Fruit fly (Drosophila melanogaster) whole organism, embryonic: ENCODE data around the gene Z600.

Source experiments
- ATbp ChIP-seq: fragments of 200-800 bp; sonication (Bioruptor generic); optimal IDR thresholded peaks from 2 replicates; lab custom pipeline; 2017; ENCODE audit warnings: missing biosample characterization, mild to moderate bottlenecking, missing genetic modification characterization, missing genetic modification reagents
- Asciz ChIP-seq: fragments of 200-800 bp; sonication (Bioruptor generic); optimal IDR thresholded peaks from 2 replicates; lab custom pipeline; 2017; ENCODE audit warnings: missing biosample characterization, mild to moderate bottlenecking, missing genetic modification characterization, missing genetic modification reagents
- Awh ChIP-seq: fragments of 200-800 bp; sonication (Bioruptor generic); IDR thresholded peaks from 2 replicates; pipeline ENCODE4, ENCODE4 v1.3.6; 2022; ENCODE audit warnings: missing biosample characterization, missing genetic modification characterization
- Bdp1 ChIP-seq: fragments of 200-800 bp; sonication (Bioruptor generic); optimal IDR thresholded peaks from 3 replicates; lab custom pipeline; 2016; ENCODE audit warnings: missing biosample characterization, missing genetic modification characterization
- Bteb2 ChIP-seq: fragments of 200-800 bp; sonication (Bioruptor generic); optimal IDR thresholded peaks from 2 replicates; lab custom pipeline; 2016; ENCODE audit warnings: missing biosample characterization, missing genetic modification characterization
- CG10321 ChIP-seq: fragments of 200-800 bp; sonication (Bioruptor generic); IDR thresholded peaks from 2 replicates; pipeline ENCODE4 v1.3.6; 2022; ENCODE audit warnings: missing biosample characterization, missing genetic modification characterization
- CG10565 ChIP-seq: fragments of 200-800 bp; sonication (Bioruptor generic); optimal IDR thresholded peaks from 3 replicates; lab custom pipeline; 2016; ENCODE audit warnings: missing biosample characterization, mild to moderate bottlenecking, missing genetic modification characterization
- CG14710 ChIP-seq: fragments of 200-800 bp; sonication (Bioruptor generic); optimal IDR thresholded peaks from 3 replicates; lab custom pipeline; 2019; ENCODE audit warnings: missing biosample characterization, mild to moderate bottlenecking, missing genetic modification characterization, moderate library complexity
- CG15479 ChIP-seq: fragments of 200-800 bp; sonication (Bioruptor generic); optimal IDR thresholded peaks from 3 replicates; lab custom pipeline; 2019; ENCODE audit warnings: missing biosample characterization, mild to moderate bottlenecking, missing genetic modification characterization, moderate library complexity
- CG15601 ChIP-seq: fragments of 200-800 bp; sonication (Bioruptor generic); optimal IDR thresholded peaks from 3 replicates; lab custom pipeline; 2019; ENCODE audit warnings: missing biosample characterization, mild to moderate bottlenecking, missing genetic modification characterization, moderate library complexity
- CG16863 ChIP-seq: fragments of 200-800 bp; sonication (Bioruptor generic); optimal IDR thresholded peaks from 3 replicates; lab custom pipeline; 2016; ENCODE audit warnings: missing biosample characterization, missing genetic modification characterization
- CG17361 ChIP-seq: fragments of 200-800 bp; sonication (Bioruptor generic); IDR thresholded peaks from 3 replicates; pipeline ENCODE4 v1.3.6; 2022; ENCODE audit warnings: missing biosample characterization, missing genetic modification characterization
- CG1832 ChIP-seq: fragments of 200-800 bp; sonication (Bioruptor generic); optimal IDR thresholded peaks from 2 replicates; lab custom pipeline; 2017; ENCODE audit warnings: missing biosample characterization, mild to moderate bottlenecking, missing genetic modification characterization, inconsistent platforms
- CG2116 ChIP-seq: fragments of 200-800 bp; sonication (Bioruptor generic); optimal IDR thresholded peaks from 3 replicates; lab custom pipeline; 2018; ENCODE audit warnings: missing biosample characterization, mild to moderate bottlenecking, missing genetic modification characterization
- CG31224 ChIP-seq: fragments of 200-800 bp; sonication (Bioruptor generic); IDR thresholded peaks from 2 replicates; pipeline ENCODE4 v1.3.6; 2022; ENCODE audit warnings: missing biosample characterization, missing genetic modification characterization
- CG32767 ChIP-seq: fragments of 200-800 bp; sonication (Bioruptor generic); IDR thresholded peaks from 2 replicates; pipeline ENCODE4 v1.3.6; 2022; ENCODE audit warnings: missing biosample characterization, missing genetic modification characterization
- CG33557 ChIP-seq: fragments of 200-800 bp; sonication (Bioruptor generic); optimal IDR thresholded peaks from 2 replicates; lab custom pipeline; 2019; ENCODE audit warnings: missing biosample characterization, mild to moderate bottlenecking, missing genetic modification characterization, moderate library complexity
- CG43689 ChIP-seq: fragments of 200-800 bp; sonication (Bioruptor generic); IDR thresholded peaks from 2 replicates; pipeline ENCODE4 v1.3.6; 2022; ENCODE audit warnings: missing biosample characterization, missing genetic modification characterization
- CG7786 ChIP-seq: fragments of 200-800 bp; sonication (Bioruptor generic); optimal IDR thresholded peaks from 2 replicates; lab custom pipeline; 2016; ENCODE audit warnings: missing biosample characterization, missing genetic modification characterization
- CG9797 ChIP-seq: fragments of 200-800 bp; sonication (Bioruptor generic); optimal IDR thresholded peaks from 3 replicates; lab custom pipeline; 2018; ENCODE audit warnings: missing biosample characterization, mild to moderate bottlenecking, missing genetic modification characterization
- D19B ChIP-seq: fragments of 200-800 bp; sonication (Bioruptor generic); optimal IDR thresholded peaks from 2 replicates; lab custom pipeline; 2017; ENCODE audit warnings: missing biosample characterization, mild to moderate bottlenecking, missing genetic modification characterization
- Eip74EF ChIP-seq, 2 experiments: fragments of 200-800 bp in 1 of 2; fragments of >200 bp in 1 of 2; sonication (Bioruptor generic) in 1 of 2; optimal IDR thresholded peaks; 2 replicates each; lab custom pipeline; 2017 to 2019; ENCODE audit warnings: missing biosample characterization in 2 of 2, missing genetic modification characterization in 2 of 2, mild to moderate bottlenecking in 1 of 2, moderate library complexity in 1 of 2
- Ets97D ChIP-seq: fragments of 200-800 bp; sonication (Bioruptor generic); optimal IDR thresholded peaks from 3 replicates; lab custom pipeline; 2016; ENCODE audit warnings: missing biosample characterization, missing genetic modification characterization
- HHEX ChIP-seq: fragments of 200-800 bp; sonication (Bioruptor generic); optimal IDR thresholded peaks from 3 replicates; lab custom pipeline; 2017; ENCODE audit warnings: missing biosample characterization, mild to moderate bottlenecking, missing genetic modification characterization, missing genetic modification reagents
- Hr39 ChIP-seq: fragments of >200 bp; optimal IDR thresholded peaks from 2 replicates; lab custom pipeline; 2017
- Jarid2 ChIP-seq: fragments of 200-800 bp; sonication (Bioruptor generic); optimal IDR thresholded peaks from 3 replicates; lab custom pipeline; 2017; ENCODE audit warnings: mild to moderate bottlenecking, missing biosample characterization, missing genetic modification reagents, missing genetic modification characterization
- Meics ChIP-seq: fragments of 200-800 bp; sonication (Bioruptor generic); optimal IDR thresholded peaks from 2 replicates; lab custom pipeline; 2017; ENCODE audit warnings: missing biosample characterization, mild to moderate bottlenecking, missing genetic modification characterization
- NC2β ChIP-seq: fragments of 200-800 bp; sonication (Bioruptor generic); optimal IDR thresholded peaks from 2 replicates; lab custom pipeline; 2016; ENCODE audit warnings: missing biosample characterization, missing genetic modification characterization
- Opbp ChIP-seq: fragments of 200-800 bp; sonication (Bioruptor generic); IDR thresholded peaks from 3 replicates; pipeline ENCODE4 v1.3.6; 2022; ENCODE audit warnings: missing biosample characterization, missing genetic modification characterization; ENCODE audit not compliant: partially characterized antibody
- Poxn ChIP-seq: fragments of 200-800 bp; sonication (Bioruptor generic); IDR thresholded peaks from 2 replicates; pipeline ENCODE4 v1.3.6; 2022; ENCODE audit warnings: missing biosample characterization, missing genetic modification characterization
- Stat92E ChIP-seq, 3 experiments: fragments of >200 bp in 2 of 3; fragments of 200-800 bp in 1 of 3; sonication (Bioruptor generic) in 1 of 3; optimal IDR thresholded peaks; 2 replicates each; lab custom pipeline; 2017 to 2019; ENCODE audit warnings: missing biosample characterization in 3 of 3, missing genetic modification characterization in 3 of 3, mild to moderate bottlenecking in 1 of 3, moderate library complexity in 1 of 3
- Xrp1 ChIP-seq: fragments of 200-800 bp; sonication (Bioruptor generic); IDR thresholded peaks from 2 replicates; pipeline ENCODE4 v1.3.6; 2022; ENCODE audit warnings: missing biosample characterization, missing genetic modification characterization
- YL-1 ChIP-seq: fragments of 200-800 bp; sonication (Bioruptor generic); optimal IDR thresholded peaks from 3 replicates; lab custom pipeline; 2017; ENCODE audit warnings: missing biosample characterization, mild to moderate bottlenecking, missing genetic modification characterization
- bowl ChIP-seq: fragments of 200-800 bp; sonication (Bioruptor generic); IDR thresholded peaks from 2 replicates; pipeline ENCODE4 v1.3.6; 2022; ENCODE audit warnings: missing biosample characterization, missing genetic modification characterization
- cato ChIP-seq: fragments of 200-800 bp; sonication (Bioruptor generic); optimal IDR thresholded peaks from 2 replicates; lab custom pipeline; 2016; ENCODE audit warnings: missing biosample characterization, missing genetic modification characterization, borderline replicate concordance
- da ChIP-seq: fragments of 200-800 bp; sonication (Bioruptor generic); optimal IDR thresholded peaks from 2 replicates; lab custom pipeline; 2016; ENCODE audit warnings: missing biosample characterization, missing genetic modification characterization
- disco-r ChIP-seq: fragments of 200-800 bp; sonication (Bioruptor generic); optimal IDR thresholded peaks from 2 replicates; lab custom pipeline; 2016; ENCODE audit warnings: missing biosample characterization, missing genetic modification characterization
- h ChIP-seq: fragments of >200 bp; optimal IDR thresholded peaks from 2 replicates; lab custom pipeline; 2017
- ham ChIP-seq: fragments of 200-800 bp; sonication (Bioruptor generic); IDR thresholded peaks from 2 replicates; pipeline ENCODE4 v1.3.6; 2022; ENCODE audit warnings: missing biosample characterization, missing genetic modification characterization
- lmd ChIP-seq: fragments of 200-800 bp; sonication (Bioruptor generic); IDR thresholded peaks from 2 replicates; pipeline ENCODE4 v1.3.6; 2022; ENCODE audit warnings: missing biosample characterization, missing genetic modification characterization
- luna ChIP-seq: fragments of 200-800 bp; sonication (Bioruptor generic); optimal IDR thresholded peaks from 2 replicates; lab custom pipeline; 2016; ENCODE audit warnings: missing biosample characterization, missing genetic modification characterization
- peb ChIP-seq: fragments of 200-800 bp; sonication (Bioruptor generic); IDR thresholded peaks from 2 replicates; pipeline ENCODE4 v1.3.6; 2022; ENCODE audit warnings: missing biosample characterization, missing genetic modification characterization
- pfk ChIP-seq: fragments of 200-800 bp; sonication (Bioruptor generic); optimal IDR thresholded peaks from 2 replicates; lab custom pipeline; 2018; ENCODE audit warnings: missing biosample characterization, mild to moderate bottlenecking, missing genetic modification characterization, moderate library complexity
- pnt ChIP-seq: fragments of 200-800 bp; sonication (Bioruptor generic); optimal IDR thresholded peaks from 3 replicates; lab custom pipeline; 2016; ENCODE audit warnings: missing biosample characterization, missing genetic modification characterization
- pros ChIP-seq: fragments of 200-800 bp; sonication (Bioruptor generic); optimal IDR thresholded peaks from 3 replicates; lab custom pipeline; 2019; ENCODE audit warnings: missing biosample characterization, mild to moderate bottlenecking, missing genetic modification characterization, moderate library complexity
- psq ChIP-seq: fragments of 200-800 bp; sonication (Bioruptor generic); optimal IDR thresholded peaks from 2 replicates; lab custom pipeline; 2017; ENCODE audit warnings: missing biosample characterization, missing genetic modification characterization
- slou ChIP-seq: fragments of 200-800 bp; sonication (Bioruptor generic); optimal IDR thresholded peaks from 3 replicates; lab custom pipeline; 2016; ENCODE audit warnings: missing biosample characterization, missing genetic modification characterization
- tio ChIP-seq: fragments of 200-800 bp; sonication (Bioruptor generic); optimal IDR thresholded peaks from 2 replicates; lab custom pipeline; 2017; ENCODE audit warnings: missing biosample characterization, missing genetic modification characterization, inconsistent platforms
- ttk ChIP-seq: fragments of 200-800 bp; sonication (Bioruptor generic); IDR thresholded peaks from 2 replicates; pipeline ENCODE4 v2.1.2; 2022; ENCODE audit warnings: missing biosample characterization, missing genetic modification characterization
- vvl ChIP-seq: fragments of 200-800 bp; sonication (Bioruptor generic); IDR thresholded peaks from 2 replicates; pipeline ENCODE4 v1.3.6; 2022; ENCODE audit warnings: missing biosample characterization, missing genetic modification characterization
- wdn ChIP-seq: fragments of 200-800 bp; sonication (Bioruptor generic); IDR thresholded peaks from 2 replicates; pipeline ENCODE4 v1.3.6; 2022; ENCODE audit warnings: missing biosample characterization, missing genetic modification characterization

The Z600 gene

dm6 chr3L:15532368-15533030 lies 23.6 kb downstream of the Z600 start (continued):
- TF ChIP-seq CG17361 (GFP tag; lab: Robert Waterston, UW) = peak; percentile 85; the same call in 2 of the 3 replicates
- TF ChIP-seq Meics (GFP tag; lab: Kevin White, UChicago) = peak; percentile 49
- TF ChIP-seq CG9797 (GFP tag; lab: Kevin White, UChicago) = no peak
- TF ChIP-seq Opbp = no peak
- TF ChIP-seq wdn (GFP tag; lab: Robert Waterston, UW) = 0 out of 2 replicates have a peak, but pooled peaks have one; percentile 5
- TF ChIP-seq da (GFP tag; lab: Kevin White, UChicago) = no peak
- TF ChIP-seq luna (GFP tag; lab: Kevin White, UChicago) = no peak
- TF ChIP-seq pfk (GFP tag; lab: Kevin White, UChicago) = no peak
- no peak for TF ChIP-seq CG31224
- no peak for TF ChIP-seq Poxn (GFP tag; lab: Robert Waterston, UW)
- no peak for TF ChIP-seq CG1832 (GFP tag; lab: Kevin White, UChicago)
- peak; percentile 74 for TF ChIP-seq CG14710 (tag; lab: Kevin White, UChicago)
- 0 out of 2 replicates have a peak, but pooled peaks have one; percentile 41 for TF ChIP-seq Awh (GFP tag; lab: Robert Waterston, UW)
- TF ChIP-seq Stat92E (GFP tag; optimal IDR thresholded peaks at IDR 0.05; lab: Kevin White, UChicago) = no peak
- TF ChIP-seq pros (GFP tag; lab: Kevin White, UChicago) = peak; percentile 61
- no peak for TF ChIP-seq HHEX
- no peak for TF ChIP-seq CG16863
- TF ChIP-seq ATbp (GFP tag; lab: Kevin White, UChicago) = no peak
- TF ChIP-seq CG15601 (tag; lab: Kevin White, UChicago) = no peak
- no peak for TF ChIP-seq Eip74EF (GFP tag; optimal IDR thresholded peaks at IDR 0.05; lab: Kevin White, UChicago)
- no peak for TF ChIP-seq ham (GFP tag; lab: Robert Waterston, UW)
- no peak for TF ChIP-seq Bdp1 (GFP tag; lab: Kevin White, UChicago)
- peak; percentile 58 for TF ChIP-seq lmd (GFP tag; lab: Robert Waterston, UW)
- peak; percentile 66 for TF ChIP-seq Xrp1 (GFP tag; lab: Robert Waterston, UW)
- peak; percentile 73 for TF ChIP-seq vvl (GFP tag; lab: Robert Waterston, UW)
- TF ChIP-seq disco-r = no peak
- no peak for TF ChIP-seq Ets97D (GFP tag; lab: Kevin White, UChicago)
- no peak for TF ChIP-seq YL-1
- peak; percentile 54 for TF ChIP-seq ttk (GFP tag; lab: Robert Waterston, UW)
- TF ChIP-seq bowl = no peak
- peak; percentile 15 for TF ChIP-seq CG7786 (GFP tag; lab: Kevin White, UChicago)
- TF ChIP-seq tio (GFP tag; lab: Kevin White, UChicago) = peak; percentile 46
- TF ChIP-seq CG15479 = no peak
- no peak for TF ChIP-seq D19B (GFP tag; lab: Kevin White, UChicago)
- no peak for TF ChIP-seq Bteb2 (GFP tag; lab: Kevin White, UChicago)
- TF ChIP-seq CG33557 (GFP tag; lab: Kevin White, UChicago) = no peak
- TF ChIP-seq CG2116 (GFP tag; lab: Kevin White, UChicago) = no peak
- TF ChIP-seq CG10321 (GFP tag; lab: Robert Waterston, UW) = no peak
- no peak for TF ChIP-seq psq (GFP tag; lab: Kevin White, UChicago)
- no peak for TF ChIP-seq CG10565 (GFP tag; lab: Kevin White, UChicago)
- no peak for TF ChIP-seq peb (GFP tag; lab: Robert Waterston, UW)
- no peak for TF ChIP-seq Hr39 (lab: Kevin White, UChicago)
- no peak for TF ChIP-seq NC2β (GFP tag; lab: Kevin White, UChicago)
- peak; percentile 6 for TF ChIP-seq Asciz (GFP tag; lab: Kevin White, UChicago)
- no peak for TF ChIP-seq Jarid2 (GFP tag; lab: Kevin White, UChicago)
- no peak for TF ChIP-seq pnt (GFP tag; lab: Kevin White, UChicago)
- no peak for TF ChIP-seq CG32767 (GFP tag; lab: Robert Waterston, UW)
- no peak for TF ChIP-seq CG43689 (GFP tag; lab: Robert Waterston, UW)
- TF ChIP-seq slou (GFP tag; lab: Kevin White, UChicago) = no peak
- no peak for TF ChIP-seq h (lab: Kevin White, UChicago)
- no peak for TF ChIP-seq cato (GFP tag; lab: Kevin White, UChicago)
